Worm (Caenorhabditis elegans) whole organism, L4/young adult: ENCODE measurements around the gene lpr-4.

ENCODE experiments used
- W03F9.2 ChIP-seq: fragments of 150-350 bp; optimal IDR thresholded peaks from 2 replicates; lab custom pipeline; 2014; ENCODE audit warnings: missing biosample characterization, missing genetic modification characterization
- him-1 ChIP-seq: sonication (generic microtip); optimal IDR thresholded peaks from 2 replicates; lab custom pipeline; 2016; ENCODE audit warnings: missing genotype, missing genetic modification reagents, missing genetic modification characterization, missing compliant biosample characterization

DNA sequence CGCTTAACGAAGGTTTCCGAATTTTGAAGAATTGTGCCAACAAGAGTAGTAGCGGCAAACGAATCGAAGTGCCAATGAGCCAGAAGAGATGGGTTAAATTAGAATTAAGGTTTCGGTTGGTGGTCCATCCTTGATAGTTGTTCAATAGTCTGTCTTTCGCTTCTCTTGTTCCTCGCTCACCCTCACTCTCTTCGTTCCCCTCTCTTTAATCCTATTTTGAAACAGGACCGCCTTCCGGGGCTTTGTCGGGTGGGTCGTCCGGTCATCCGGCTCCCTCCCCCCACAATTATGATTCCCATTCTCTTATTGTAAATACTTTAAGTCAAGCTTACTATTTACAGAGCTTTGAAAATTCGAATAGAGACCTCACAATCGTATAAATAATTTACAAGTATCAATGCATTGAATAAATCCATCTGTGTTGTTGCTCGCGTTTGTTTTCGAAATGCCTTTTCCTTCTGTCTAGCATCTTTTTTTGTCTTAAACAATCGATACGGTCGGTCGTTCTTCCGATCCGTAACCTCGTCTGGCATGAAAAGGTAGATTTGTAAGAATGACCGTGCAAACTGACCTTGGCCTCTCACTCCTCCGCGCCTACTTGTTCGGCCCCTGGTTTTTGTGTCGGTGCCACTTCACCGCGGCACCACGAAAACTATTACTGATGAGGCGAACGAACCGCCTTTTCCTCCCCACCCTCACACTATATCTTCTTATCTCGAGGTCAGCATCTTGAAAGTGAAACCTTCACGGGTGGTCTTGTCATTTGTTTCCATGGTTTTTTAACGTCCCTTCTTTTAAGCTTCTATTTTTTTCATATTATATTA is 31.6 kb upstream of the lpr-4 start:
- TF ChIP-seq W03F9.2 (tag; lab: Kevin White, UChicago) (no peak), him-1 (tag; lab: Kevin White, UChicago) (no peak)
